Worm (Caenorhabditis elegans): ENCODE measurements around the gene K11G12.6.

Gene K11G12.6

DNA sequence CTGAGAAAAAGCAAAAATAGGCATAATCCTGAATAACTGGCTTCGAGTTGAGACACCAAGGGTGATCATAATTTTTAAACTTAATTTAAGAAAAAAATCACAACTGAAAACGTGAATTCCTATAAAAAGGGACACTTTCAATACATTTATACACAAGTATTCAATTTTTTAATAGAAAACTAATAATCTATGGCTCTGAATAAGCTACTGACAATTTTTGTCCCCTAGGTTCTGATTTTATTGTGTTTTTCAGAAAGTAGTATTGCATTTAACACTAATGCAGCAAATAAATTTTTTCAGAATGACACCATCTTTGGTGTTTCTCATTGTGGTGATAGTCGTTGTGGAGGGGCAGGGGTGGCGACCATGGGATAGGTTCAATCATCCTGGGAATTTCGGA is 16.2 kb downstream of the K11G12.6 start, which contains the start of gene nas-11 (continued):
- TF ChIP-seq ceh-27 (GFP tag; optimal IDR thresholded peaks at IDR 0.05) (no peak), nhr-90 (tag; optimal IDR thresholded peaks at IDR 0.05) (no peak), ztf-18 (tag; optimal IDR thresholded peaks at IDR 0.05) (no peak), sea-2 (GFP tag; IDR thresholded peaks at IDR 0.05) (no peak), lin-26 (GFP tag; IDR thresholded peaks at IDR 0.05) (no peak), snpc-1.3 (tag; optimal IDR thresholded peaks at IDR 0.05; ENCODE audit: insufficient read depth) (no peak)

DNA sequence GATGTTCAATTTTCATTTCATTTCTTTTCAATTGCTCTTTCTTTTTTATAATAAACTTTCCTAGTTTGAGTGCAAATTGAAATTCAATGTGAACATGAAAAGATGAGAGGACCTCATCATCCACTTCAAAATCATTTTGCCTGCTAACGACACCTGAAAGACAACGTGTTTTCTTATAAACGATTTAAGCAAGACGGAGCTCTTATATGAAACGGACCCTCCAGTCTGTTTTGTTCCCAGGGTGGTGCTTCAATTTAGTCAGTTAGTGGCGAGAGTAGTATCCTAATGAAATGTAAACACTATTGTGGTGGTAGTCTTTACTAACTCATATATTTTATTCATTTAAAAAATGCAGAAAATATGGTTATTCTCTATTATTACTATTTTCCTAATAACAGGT is 20.2 kb downstream of the K11G12.6 start, which contains the start of gene acr-3:
Gene acr-3 (plus strand): TSS at position 301 of the 400 bp plus-strand sequence.
- TF ChIP-seq madf-8 (GFP tag; conservative IDR thresholded peaks at IDR 0.05) (no peak), gei-17 (GFP tag; optimal IDR thresholded peaks at IDR 0.05) (no peak), D2030.7 (GFP tag; IDR thresholded peaks at IDR 0.05) (no peak), F39B2.1 (GFP tag; IDR thresholded peaks at IDR 0.05) (no peak), dpff-1 (tag; optimal IDR thresholded peaks at IDR 0.05) (no peak), Y79H2A.3 (GFP tag; conservative IDR thresholded peaks at IDR 0.05) (no peak), nhr-80 (tag; optimal IDR thresholded peaks at IDR 0.05) (no peak), egrh-3 (GFP tag; IDR thresholded peaks at IDR 0.05) (no peak), tlf-1 (GFP tag; optimal IDR thresholded peaks at IDR 0.05) (no peak), F49E8.2 (tag; optimal IDR thresholded peaks at IDR 0.05; ENCODE audit: insufficient read depth) (no peak), F22D6.2 (tag; optimal IDR thresholded peaks at IDR 0.05) (no peak), snpc-1.1 (tag; optimal IDR thresholded peaks at IDR 0.05; ENCODE audit: insufficient read depth) (no peak), ztf-25 (GFP tag; IDR thresholded peaks at IDR 0.05) (no peak), aptf-2 (GFP tag; conservative IDR thresholded peaks at IDR 0.05) (no peak), atf-7 (tag; optimal IDR thresholded peaks at IDR 0.05) (no peak), rcor-1 (GFP tag; IDR thresholded peaks at IDR 0.05) (no peak), ekl-4 (GFP tag; IDR thresholded peaks at IDR 0.05) (no peak)

DNA sequence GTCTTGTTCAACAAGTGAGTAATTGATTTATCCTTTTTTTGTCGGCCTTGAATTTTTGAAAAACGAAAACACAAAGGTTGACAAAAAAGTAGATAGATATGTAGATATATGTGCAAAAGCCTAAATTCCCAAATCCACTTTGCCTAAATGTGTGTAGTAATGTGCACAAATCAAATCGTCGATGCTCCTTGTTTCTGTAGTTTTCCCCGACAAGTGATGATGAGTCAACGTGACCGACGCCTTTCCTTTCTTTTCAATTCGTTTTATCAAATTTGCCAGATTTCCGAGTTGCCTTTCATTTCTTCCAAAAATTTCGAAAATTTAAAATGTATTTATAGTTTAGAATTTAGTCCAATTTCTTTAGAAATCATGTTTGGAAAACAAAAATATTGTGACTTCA is 24.3 kb downstream of the K11G12.6 start:
- TF ChIP-seq egl-18 (GFP tag; IDR thresholded peaks at IDR 0.05) (no peak), sea-2 (GFP tag; IDR thresholded peaks at IDR 0.05) (no peak), madf-8 (GFP tag; conservative IDR thresholded peaks at IDR 0.05) (no peak), hmg-1.2 (GFP tag; IDR thresholded peaks at IDR 0.05) (no peak), lsy-27 (tag; optimal IDR thresholded peaks at IDR 0.05; ENCODE audit: borderline replicate concordance, insufficient read depth) (no peak), cebp-2 (GFP tag; IDR thresholded peaks at IDR 0.05) (no peak), athp-1 (tag; optimal IDR thresholded peaks at IDR 0.05) (no peak), ccch-3 (GFP tag; optimal IDR thresholded peaks at IDR 0.05) (no peak), bed-2 (GFP tag; IDR thresholded peaks at IDR 0.05) (no peak), dpff-1 (tag; optimal IDR thresholded peaks at IDR 0.05) (no peak), nhr-179 (tag; optimal IDR thresholded peaks at IDR 0.05) (no peak), ets-4 (GFP tag; optimal IDR thresholded peaks at IDR 0.05) (no peak)

DNA sequence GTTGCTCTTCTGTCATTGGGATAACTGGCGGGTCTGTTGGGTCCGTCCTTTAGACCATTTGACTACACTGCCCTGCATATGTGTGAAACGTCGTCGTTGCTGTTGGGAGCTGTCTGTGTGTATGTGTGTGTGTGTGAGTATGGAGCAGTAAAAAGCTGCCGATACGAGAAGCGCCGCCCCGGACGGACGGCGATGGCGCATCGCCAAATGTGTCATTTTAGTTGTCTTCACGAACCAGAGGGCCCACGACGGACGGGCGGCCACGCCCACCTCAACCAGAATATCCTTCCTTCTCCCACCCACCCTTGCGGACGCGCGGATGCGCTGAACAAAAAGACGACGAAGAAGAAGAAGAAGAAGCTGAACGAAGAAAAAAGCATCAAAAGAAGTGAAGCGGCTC is 27.2 kb downstream of the K11G12.6 start, which contains the start of gene acr-2:
Gene acr-2 (plus strand): TSS at position 301 of the 400 bp plus-strand sequence.
- TF ChIP-seq K11D2.4 (GFP tag; IDR thresholded peaks at IDR 0.05) (0 out of 2 replicates have a peak, but pooled peaks have one; percentile 20), hsf-1 (GFP tag; IDR thresholded peaks at IDR 0.05) (0 out of 2 replicates have a peak, but pooled peaks have one; percentile 33), sea-2 (GFP tag; IDR thresholded peaks at IDR 0.05) (0 out of 2 replicates have a peak, but pooled peaks have one; percentile 30), pbrm-1 (GFP tag; IDR thresholded peaks at IDR 0.05) (no peak)
